Fruit fly (Drosophila melanogaster) whole organism, adult: ENCODE results near the gene Taf2.
A peak's percentile ranks its signal among the peaks of the same experiment; 100 is the strongest.

Experiments
- CG33017 ChIP-seq: fragments of 200-800 bp; sonication (Bioruptor generic); optimal IDR thresholded peaks from 2 replicates; lab custom pipeline; 2018; ENCODE audit warnings: missing biosample characterization, mild to moderate bottlenecking, missing genetic modification characterization, moderate library complexity
- CG7045 ChIP-seq: fragments of 200-800 bp; sonication (Bioruptor generic); optimal IDR thresholded peaks from 2 replicates; lab custom pipeline; 2017; ENCODE audit warnings: missing biosample characterization, mild to moderate bottlenecking, missing genetic modification characterization
- Mnt ChIP-seq: fragments of 200-800 bp; sonication (Bioruptor generic); optimal IDR thresholded peaks from 2 replicates; lab custom pipeline; 2016; ENCODE audit warnings: missing biosample characterization, mild to moderate bottlenecking, missing genetic modification characterization
- bab1 ChIP-seq: fragments of 200-800 bp; sonication (Bioruptor generic); optimal IDR thresholded peaks from 3 replicates; lab custom pipeline; 2019; ENCODE audit warnings: missing biosample characterization, mild to moderate bottlenecking, missing genetic modification characterization, moderate library complexity
- cic ChIP-seq: fragments of 200-800 bp; sonication (Bioruptor generic); optimal IDR thresholded peaks from 2 replicates; lab custom pipeline; 2017; ENCODE audit warnings: missing biosample characterization, mild to moderate bottlenecking, missing genetic modification characterization, moderate library complexity
- kay ChIP-seq: fragments of 200-800 bp; sonication (Bioruptor generic); peaks from one replicate; lab custom pipeline; 2016; ENCODE audit warnings: missing biosample characterization, missing genetic modification characterization, borderline replicate concordance
- pad ChIP-seq: fragments of 200-800 bp; sonication (Bioruptor generic); optimal IDR thresholded peaks from 3 replicates; lab custom pipeline; 2017; ENCODE audit warnings: missing biosample characterization, missing genetic modification characterization, mild to moderate bottlenecking, moderate library complexity, missing genetic modification reagents
- tj ChIP-seq: fragments of 200-800 bp; sonication (Bioruptor generic); optimal IDR thresholded peaks from 3 replicates; lab custom pipeline; 2017; ENCODE audit warnings: missing biosample characterization, mild to moderate bottlenecking, missing genetic modification characterization, moderate library complexity

- peak; percentile 36 for TF ChIP-seq pad (GFP tag; lab: Kevin White, UChicago)
- TF ChIP-seq cic (GFP tag; lab: Kevin White, UChicago), result peak; percentile 99
- TF ChIP-seq kay (GFP tag; lab: Kevin White, UChicago), result no peak
- TF ChIP-seq tj (GFP tag; lab: Kevin White, UChicago), result peak; percentile 12
- TF ChIP-seq CG33017, result no peak
- TF ChIP-seq bab1, result no peak
- peak; percentile 72 for TF ChIP-seq Mnt
- TF ChIP-seq CG7045, result no peak
Measured at dm6 chr3L:9853895-9854470, 34.5 kb downstream of the Taf2 start.
